Fruit fly (Drosophila melanogaster): ENCODE measurements around the gene PlexB.
A peak's percentile ranks its signal among the peaks of the same experiment; 100 is the strongest.

DNA sequence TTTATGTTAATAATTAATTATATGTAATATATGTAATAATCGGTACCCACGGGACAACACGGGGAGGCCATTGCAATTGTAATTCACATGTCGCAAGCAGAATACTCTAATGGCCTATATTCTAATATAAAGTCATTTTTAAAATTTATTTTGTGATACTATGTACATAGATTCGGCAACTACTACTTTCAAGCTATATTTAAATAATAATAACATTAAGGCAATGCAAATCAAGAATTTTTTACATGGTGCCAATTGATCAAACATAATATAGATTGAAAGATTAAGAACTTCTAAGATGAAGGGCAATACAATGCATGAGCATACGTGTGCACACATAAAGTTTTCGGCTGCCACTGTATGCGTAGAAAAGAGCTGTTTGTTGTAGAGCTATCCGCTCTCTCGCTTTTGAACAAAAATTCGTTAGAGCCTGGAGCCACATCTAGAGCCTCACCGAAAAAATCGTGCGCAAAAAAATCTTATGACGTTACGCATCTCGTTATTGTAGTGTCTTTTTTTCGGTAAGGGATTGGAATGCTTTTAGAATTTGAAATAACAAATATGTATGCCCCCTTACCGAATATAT, 3.5 kb upstream of the PlexB start:
- TF ChIP-seq Side (GFP tag; optimal IDR thresholded peaks at IDR 0.05) (no peak), CG13296 (GFP tag; optimal IDR thresholded peaks at IDR 0.05) (no peak), HmgZ (tag; optimal IDR thresholded peaks at IDR 0.05) (no peak), sim (GFP tag; IDR thresholded peaks at IDR 0.05) (no peak), B-H1 (GFP tag; IDR thresholded peaks at IDR 0.05) (no peak), ranshi (GFP tag; IDR thresholded peaks at IDR 0.05) (no peak), CG30020 (tag; optimal IDR thresholded peaks at IDR 0.05) (peak; percentile 17)
